Worm (Caenorhabditis elegans) whole organism, L3 larva: ENCODE results near the gene Y37D8A.3.

ENCODE experiments used
- R02D3.7 ChIP-seq: fragments of 150-350 bp; optimal IDR thresholded peaks from 2 replicates; lab custom pipeline; 2014; ENCODE audit warnings: missing biosample characterization, missing genetic modification characterization
- aly-2 ChIP-seq: fragments of 150-350 bp; optimal IDR thresholded peaks from 2 replicates; lab custom pipeline; 2014; ENCODE audit warnings: missing biosample characterization, missing genetic modification characterization
- egl-5 ChIP-seq: fragments of 150-350 bp; optimal IDR thresholded peaks from 2 replicates; lab custom pipeline; 2017; ENCODE audit warnings: missing biosample characterization, missing genetic modification reagents, missing genetic modification characterization, inconsistent platforms
- elt-3 ChIP-seq, 3 experiments: fragments of 150-350 bp in 1 of 3; sonication (generic microtip) in 2 of 3; optimal IDR thresholded peaks; 2 replicates in 2 of 3; 4 replicates in 1 of 3; lab custom pipeline; 2014 to 2017; ENCODE audit warnings: missing biosample characterization in 3 of 3, missing genetic modification characterization in 3 of 3
- fkh-10 ChIP-seq: sonication (generic microtip); optimal IDR thresholded peaks from 2 replicates; lab custom pipeline; 2017; ENCODE audit warnings: missing biosample characterization, missing genetic modification reagents, missing genetic modification characterization
- lin-15B ChIP-seq: fragments of 150-350 bp; optimal IDR thresholded peaks from 2 replicates; lab custom pipeline; 2014; ENCODE audit warnings: missing biosample characterization, missing genetic modification characterization
- nhr-12 ChIP-seq: fragments of 150-350 bp; optimal IDR thresholded peaks from 2 replicates; lab custom pipeline; 2014; ENCODE audit warnings: missing biosample characterization, missing genetic modification characterization
- pqm-1 ChIP-seq: fragments of 150-350 bp; optimal IDR thresholded peaks from 2 replicates; lab custom pipeline; 2017; ENCODE audit warnings: missing biosample characterization, missing genetic modification characterization, inconsistent platforms
- skn-1 ChIP-seq: fragments of 150-350 bp; optimal IDR thresholded peaks from 2 replicates; lab custom pipeline; 2014; ENCODE audit warnings: missing biosample characterization, missing genetic modification characterization
- unc-39 ChIP-seq: sonication (generic microtip); optimal IDR thresholded peaks from 4 replicates; lab custom pipeline; 2017; ENCODE audit warnings: missing biosample characterization, missing genetic modification characterization
- unc-62 ChIP-seq: fragments of 150-350 bp; sonication (generic microtip); optimal IDR thresholded peaks from 4 replicates; lab custom pipeline; 2014; ENCODE audit warnings: missing biosample characterization, missing genetic modification reagents, missing genetic modification characterization
- zag-1 ChIP-seq: fragments of 150-350 bp; optimal IDR thresholded peaks from 2 replicates; lab custom pipeline; 2014; ENCODE audit warnings: missing biosample characterization, missing genetic modification characterization
- ztf-11 ChIP-seq: fragments of 150-350 bp; optimal IDR thresholded peaks from 2 replicates; lab custom pipeline; 2014; ENCODE audit warnings: missing biosample characterization, missing genetic modification characterization

- TF ChIP-seq unc-62 (GFP tag; lab: Kevin White, UChicago) (no peak), lin-15B (peak; percentile 5), elt-3 (tag; optimal IDR thresholded peaks at IDR 0.05; lab: Kevin White, UChicago) (no peak), unc-39 (tag; lab: Kevin White, UChicago) (no peak), aly-2 (tag; lab: Kevin White, UChicago) (no peak), zag-1 (tag; lab: Kevin White, UChicago) (no peak), ztf-11 (tag; lab: Kevin White, UChicago) (no peak), nhr-12 (tag; lab: Kevin White, UChicago) (no peak), R02D3.7 (tag; lab: Kevin White, UChicago) (no peak), fkh-10 (GFP tag; lab: Kevin White, UChicago) (no peak), egl-5 (tag; lab: Kevin White, UChicago) (no peak), pqm-1 (tag; lab: Kevin White, UChicago) (no peak), skn-1 (no peak)
These were observed 9.1 kb downstream of the Y37D8A.3 start for ce11 chrIII:12838299-12838698.
